Fruit fly (Drosophila melanogaster): Measurements from ENCODE around the gene cad.

DNA sequence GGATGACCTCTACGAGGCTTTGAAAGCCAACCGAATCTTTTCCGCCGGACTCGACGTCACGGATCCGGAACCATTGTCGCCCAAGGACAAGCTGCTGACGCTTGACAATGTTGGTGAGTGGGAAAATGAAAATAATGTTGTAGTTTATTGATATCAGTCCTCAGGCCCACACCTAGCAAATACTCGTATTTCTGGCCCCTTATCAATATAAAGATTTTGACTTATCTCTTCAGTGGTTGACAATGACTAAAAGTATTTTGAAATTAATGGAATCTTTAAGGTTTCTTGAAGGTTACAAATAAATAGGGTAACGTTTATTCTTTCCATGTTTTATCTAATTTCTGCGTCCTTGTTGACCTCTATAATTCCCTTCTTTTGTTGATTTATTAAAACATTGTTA lies 56.5 kb downstream of the cad start:
- TF ChIP-seq insv (optimal IDR thresholded peaks at IDR 0.05) (no peak), h (optimal IDR thresholded peaks at IDR 0.05) (no peak), Myc (optimal IDR thresholded peaks at IDR 0.05) (no peak), ttk (optimal IDR thresholded peaks at IDR 0.05) (no peak), psq (optimal IDR thresholded peaks at IDR 0.05) (no peak), Sin3A (optimal IDR thresholded peaks at IDR 0.05) (no peak)

Data from Kc167 (cell line).